Fruit fly (Drosophila melanogaster) whole organism, prepupa: ENCODE measurements around the gene Smyd5.

Source experiments
- CG11294 ChIP-seq: fragments of 200-800 bp; sonication (Bioruptor generic); IDR thresholded peaks from 2 replicates; pipeline ENCODE4 v1.3.6; 2022; ENCODE audit warnings: missing biosample characterization, missing genetic modification characterization
- CG31627 ChIP-seq: fragments of 200-800 bp; sonication (Bioruptor generic); optimal IDR thresholded peaks from 3 replicates; lab custom pipeline; 2016; ENCODE audit warnings: missing biosample characterization, missing genetic modification characterization
- CG32006 ChIP-seq: fragments of 200-800 bp; sonication (Bioruptor generic); optimal IDR thresholded peaks from 3 replicates; lab custom pipeline; 2017; ENCODE audit warnings: missing biosample characterization, mild to moderate bottlenecking, missing genetic modification characterization
- CG34406 ChIP-seq: fragments of 200-800 bp; sonication (Bioruptor generic); optimal IDR thresholded peaks from 3 replicates; lab custom pipeline; 2016; ENCODE audit warnings: missing biosample characterization, missing genetic modification characterization
- CG3919 ChIP-seq: fragments of 200-800 bp; sonication (Bioruptor generic); optimal IDR thresholded peaks from 3 replicates; lab custom pipeline; 2016; ENCODE audit warnings: missing biosample characterization, missing genetic modification characterization
- CG6163 ChIP-seq: fragments of 200-800 bp; sonication (Bioruptor generic); IDR thresholded peaks from 3 replicates; pipeline ENCODE4 v1.3.6; 2022; ENCODE audit warnings: missing biosample characterization, missing genetic modification characterization
- CG6854 ChIP-seq: fragments of 200-800 bp; sonication (Bioruptor generic); optimal IDR thresholded peaks from 2 replicates; lab custom pipeline; 2017; ENCODE audit warnings: missing biosample characterization, mild to moderate bottlenecking, missing genetic modification characterization
- CG7368 ChIP-seq: fragments of 200-800 bp; sonication (Bioruptor generic); optimal IDR thresholded peaks from 3 replicates; lab custom pipeline; 2016; ENCODE audit warnings: missing biosample characterization, missing genetic modification characterization
- CG9139 ChIP-seq: fragments of 200-800 bp; sonication (Bioruptor generic); optimal IDR thresholded peaks from 3 replicates; lab custom pipeline; 2017; ENCODE audit warnings: missing biosample characterization, mild to moderate bottlenecking, missing genetic modification characterization
- Sox14 ChIP-seq: fragments of 200-800 bp; sonication (Bioruptor generic); optimal IDR thresholded peaks from 3 replicates; lab custom pipeline; 2016; ENCODE audit warnings: missing biosample characterization, missing genetic modification characterization
- Sox15 ChIP-seq: fragments of 200-800 bp; sonication (Bioruptor generic); optimal IDR thresholded peaks from 3 replicates; lab custom pipeline; 2016; ENCODE audit warnings: missing biosample characterization, missing genetic modification characterization
- achi ChIP-seq: fragments of 200-800 bp; sonication (Bioruptor generic); optimal IDR thresholded peaks from 3 replicates; lab custom pipeline; 2016; ENCODE audit warnings: missing biosample characterization, missing genetic modification characterization
- dac ChIP-seq: fragments of 200-800 bp; sonication (Bioruptor generic); optimal IDR thresholded peaks from 2 replicates; lab custom pipeline; 2017; ENCODE audit warnings: missing biosample characterization, mild to moderate bottlenecking, missing genetic modification characterization
- eg ChIP-seq: fragments of 200-800 bp; sonication (Bioruptor generic); IDR thresholded peaks from 3 replicates; pipeline ENCODE4 v1.3.6; 2022; ENCODE audit warnings: missing biosample characterization, missing genetic modification characterization
- salr ChIP-seq, 2 experiments: fragments of 200-800 bp; sonication (Bioruptor generic); optimal IDR thresholded peaks; 3 replicates each; lab custom pipeline; 2016 to 2018; ENCODE audit warnings: missing biosample characterization in 2 of 2, missing genetic modification characterization in 2 of 2, mild to moderate bottlenecking in 1 of 2
- spab ChIP-seq: fragments of 200-800 bp; sonication (Bioruptor generic); optimal IDR thresholded peaks from 2 replicates; lab custom pipeline; 2017; ENCODE audit warnings: missing biosample characterization, mild to moderate bottlenecking, missing genetic modification characterization, missing genetic modification reagents
- svp ChIP-seq: fragments of 200-800 bp; sonication (Bioruptor generic); peaks from one replicate; lab custom pipeline; 2016; ENCODE audit warnings: missing biosample characterization, missing genetic modification characterization
- topi ChIP-seq: fragments of 200-800 bp; sonication (Bioruptor generic); optimal IDR thresholded peaks from 3 replicates; lab custom pipeline; 2016; ENCODE audit warnings: missing biosample characterization, missing genetic modification characterization

The Smyd5 gene

DNA sequence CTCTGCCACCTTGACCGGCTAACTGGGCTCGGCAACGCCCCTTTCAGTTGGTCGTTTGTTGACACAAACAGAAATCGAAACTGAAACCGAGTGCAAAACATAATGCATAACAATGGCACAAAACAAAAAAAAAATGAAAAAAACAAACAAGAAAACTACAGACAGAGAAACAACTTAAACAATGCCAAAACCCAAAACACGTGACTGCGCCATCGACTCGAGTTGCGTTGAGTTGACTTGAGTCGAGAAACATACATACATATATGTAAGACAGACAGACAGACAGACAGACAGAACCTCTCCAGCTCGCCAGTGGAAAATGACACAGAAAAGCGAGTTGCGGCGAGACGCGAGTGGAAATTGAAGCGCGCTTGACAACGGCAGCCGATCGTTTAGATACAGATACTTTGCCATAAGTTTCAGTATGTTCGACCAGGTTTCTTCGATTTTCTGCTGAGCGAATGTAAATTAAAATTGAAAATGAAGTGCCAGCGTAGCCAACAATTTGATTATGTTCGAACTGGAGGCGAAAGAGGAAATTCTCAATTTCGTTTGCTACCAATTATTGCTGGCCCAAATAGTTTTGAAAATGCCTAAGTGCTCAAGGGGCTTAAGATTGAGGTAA lies 49.0 kb downstream of the Smyd5 start:
- TF ChIP-seq Sox15 (GFP tag; lab: Kevin White, UChicago) = no peak
- TF ChIP-seq eg (GFP tag; lab: Robert Waterston, UW) = peak; percentile 63; the same call in 2 of the 3 replicates
- TF ChIP-seq, all 60 proteins: peak for 1

DNA sequence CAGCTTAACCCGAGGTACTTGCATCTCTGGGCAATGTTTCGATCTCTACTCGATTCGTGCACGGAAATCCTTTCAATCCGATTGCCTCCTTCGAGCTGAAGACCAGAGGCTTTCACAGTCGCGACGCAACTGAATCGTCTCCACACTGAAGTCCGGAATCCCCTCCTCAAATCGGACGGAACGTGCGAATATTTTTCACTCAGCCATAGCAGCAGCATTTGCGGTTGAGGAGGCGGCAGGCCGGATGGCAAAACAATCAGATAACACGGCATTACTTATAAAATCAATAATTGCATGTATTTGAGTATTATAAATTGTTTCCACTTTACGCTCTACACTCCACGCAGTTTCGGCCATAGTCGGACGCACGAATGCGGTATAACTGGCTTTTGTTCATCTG lies 50.5 kb downstream of the Smyd5 start, which contains the start of gene Snmp1:
TSS of gene Snmp1 (minus strand) at position 101 of the 400 bp plus-strand sequence.
- TF ChIP-seq Sox14 = no peak
- TF ChIP-seq CG6163 (GFP tag; lab: Robert Waterston, UW) = no peak
- no peak for TF ChIP-seq svp (GFP tag; lab: Kevin White, UChicago)
- TF ChIP-seq achi (GFP tag; lab: Kevin White, UChicago) = no peak
- no peak for TF ChIP-seq dac (GFP tag; lab: Kevin White, UChicago)
- TF ChIP-seq CG34406 (GFP tag; lab: Kevin White, UChicago) = no peak
- TF ChIP-seq CG7368 = no peak
- TF ChIP-seq CG3919 = no peak
- TF ChIP-seq salr (GFP tag; optimal IDR thresholded peaks at IDR 0.05; lab: Kevin White, UChicago) = no peak
- TF ChIP-seq topi (GFP tag; lab: Kevin White, UChicago) = no peak
- TF ChIP-seq CG6854 = no peak
- TF ChIP-seq CG9139 = no peak
- no peak for TF ChIP-seq CG11294
- TF ChIP-seq spab (GFP tag; lab: Kevin White, UChicago) = no peak
- no peak for TF ChIP-seq CG31627 (GFP tag; lab: Kevin White, UChicago)
- TF ChIP-seq CG32006 = no peak
